Fruit fly (Drosophila melanogaster) whole organism, embryonic: Measurements from ENCODE around the gene Try29F.

ENCODE experiments used
- CG10147 ChIP-seq: fragments of 200-800 bp; sonication (Bioruptor generic); optimal IDR thresholded peaks from 2 replicates; lab custom pipeline; 2019; ENCODE audit warnings: missing biosample characterization, mild to moderate bottlenecking, missing genetic modification characterization, moderate library complexity
- CG11695 ChIP-seq: fragments of 200-800 bp; sonication (Bioruptor generic); IDR thresholded peaks from 3 replicates; pipeline ENCODE4 v1.3.6; 2022; ENCODE audit warnings: missing biosample characterization, missing genetic modification characterization
- CG14050 ChIP-seq: fragments of 200-800 bp; sonication (Bioruptor generic); IDR thresholded peaks from 3 replicates; pipeline ENCODE4 v1.3.6; 2022; ENCODE audit warnings: missing biosample characterization, missing genetic modification characterization
- CG14441 ChIP-seq: fragments of 200-800 bp; sonication (Bioruptor generic); IDR thresholded peaks from 2 replicates; pipeline ENCODE4 v1.3.6; 2022; ENCODE audit warnings: missing biosample characterization, missing genetic modification characterization
- CG14710 ChIP-seq: fragments of 200-800 bp; sonication (Bioruptor generic); optimal IDR thresholded peaks from 3 replicates; lab custom pipeline; 2019; ENCODE audit warnings: missing biosample characterization, mild to moderate bottlenecking, missing genetic modification characterization, moderate library complexity
- CG15696 ChIP-seq: fragments of 200-800 bp; sonication (Bioruptor generic); optimal IDR thresholded peaks from 2 replicates; lab custom pipeline; 2019; ENCODE audit warnings: missing biosample characterization, mild to moderate bottlenecking, missing genetic modification characterization, moderate library complexity
- CG16815 ChIP-seq: fragments of 200-800 bp; sonication (Bioruptor generic); optimal IDR thresholded peaks from 3 replicates; lab custom pipeline; 2017; ENCODE audit warnings: missing biosample characterization, mild to moderate bottlenecking, missing genetic modification characterization
- CG17568 ChIP-seq: fragments of 200-800 bp; sonication (Bioruptor generic); optimal IDR thresholded peaks from 2 replicates; lab custom pipeline; 2018; ENCODE audit warnings: missing biosample characterization, mild to moderate bottlenecking, missing genetic modification characterization, moderate library complexity
- CG18619 ChIP-seq: fragments of 200-800 bp; sonication (Bioruptor generic); optimal IDR thresholded peaks from 3 replicates; lab custom pipeline; 2017; ENCODE audit warnings: missing biosample characterization, mild to moderate bottlenecking, missing genetic modification characterization
- CG3407 ChIP-seq: fragments of 200-800 bp; sonication (Bioruptor generic); optimal IDR thresholded peaks from 2 replicates; lab custom pipeline; 2018; ENCODE audit warnings: missing biosample characterization, mild to moderate bottlenecking, missing genetic modification characterization
- CG3726 ChIP-seq: fragments of 200-800 bp; sonication (Bioruptor generic); IDR thresholded peaks from 3 replicates; pipeline ENCODE4, ENCODE4 v1.3.6; 2022; ENCODE audit warnings: missing biosample characterization, missing genetic modification characterization
- CG4424 ChIP-seq: fragments of 200-800 bp; sonication (Bioruptor generic); optimal IDR thresholded peaks from 3 replicates; lab custom pipeline; 2016; ENCODE audit warnings: missing biosample characterization, missing genetic modification characterization
- CG4730 ChIP-seq: fragments of 200-800 bp; sonication (Bioruptor generic); IDR thresholded peaks from 2 replicates; pipeline ENCODE4 v1.3.6; 2022; ENCODE audit warnings: missing biosample characterization, missing genetic modification characterization
- CG5245 ChIP-seq: fragments of 200-800 bp; sonication (Bioruptor generic); optimal IDR thresholded peaks from 3 replicates; lab custom pipeline; 2016; ENCODE audit warnings: missing biosample characterization, missing genetic modification characterization
- CG7987 ChIP-seq: fragments of 200-800 bp; sonication (Bioruptor generic); optimal IDR thresholded peaks from 2 replicates; lab custom pipeline; 2018; ENCODE audit warnings: missing biosample characterization, mild to moderate bottlenecking, missing genetic modification characterization, moderate library complexity
- CG8944 ChIP-seq: fragments of 200-800 bp; sonication (Bioruptor generic); optimal IDR thresholded peaks from 3 replicates; lab custom pipeline; 2016; ENCODE audit warnings: missing biosample characterization, missing genetic modification characterization
- CG9437 ChIP-seq: fragments of 200-800 bp; sonication (Bioruptor generic); optimal IDR thresholded peaks from 2 replicates; lab custom pipeline; 2018; ENCODE audit warnings: missing biosample characterization, mild to moderate bottlenecking, missing genetic modification characterization
- CrebB ChIP-seq: fragments of 200-800 bp; sonication (Bioruptor generic); optimal IDR thresholded peaks from 3 replicates; lab custom pipeline; 2018; ENCODE audit warnings: missing biosample characterization, mild to moderate bottlenecking, missing genetic modification characterization
- Doc2 ChIP-seq: fragments of 200-800 bp; sonication (Bioruptor generic); IDR thresholded peaks from 2 replicates; pipeline ENCODE4 v1.3.6; 2022; ENCODE audit warnings: missing biosample characterization, missing genetic modification characterization
- H2.0 ChIP-seq: fragments of 200-800 bp; sonication (Bioruptor generic); IDR thresholded peaks from 2 replicates; pipeline ENCODE4 v1.3.6; 2022; ENCODE audit warnings: missing biosample characterization, missing genetic modification characterization
- Jarid2 ChIP-seq: fragments of 200-800 bp; sonication (Bioruptor generic); optimal IDR thresholded peaks from 3 replicates; lab custom pipeline; 2017; ENCODE audit warnings: mild to moderate bottlenecking, missing biosample characterization, missing genetic modification reagents, missing genetic modification characterization
- MESR4 ChIP-seq: fragments of 200-800 bp; sonication (Bioruptor generic); optimal IDR thresholded peaks from 2 replicates; lab custom pipeline; 2018; ENCODE audit warnings: missing biosample characterization, mild to moderate bottlenecking, missing genetic modification characterization, moderate library complexity
- Med ChIP-seq: fragments of 200-800 bp; sonication (Bioruptor generic); peaks from one replicate; lab custom pipeline; 2016; ENCODE audit warnings: missing biosample characterization, missing genetic modification characterization, mild to moderate bottlenecking, inconsistent platforms, moderate library complexity
- NfI ChIP-seq: fragments of 200-800 bp; sonication (Bioruptor generic); optimal IDR thresholded peaks from 3 replicates; lab custom pipeline; 2018; ENCODE audit warnings: missing biosample characterization, mild to moderate bottlenecking, missing genetic modification characterization, moderate library complexity
- Ravus ChIP-seq: fragments of 200-800 bp; sonication (Bioruptor generic); IDR thresholded peaks from 2 replicates; pipeline ENCODE4 v1.3.6; 2022; ENCODE audit warnings: missing biosample characterization, missing genetic modification characterization
- Rfx ChIP-seq: fragments of 200-800 bp; sonication (Bioruptor generic); IDR thresholded peaks from 2 replicates; pipeline ENCODE4 v1.3.6; 2022; ENCODE audit warnings: missing biosample characterization, missing genetic modification characterization
- Rx ChIP-seq: fragments of 200-800 bp; sonication (Bioruptor generic); IDR thresholded peaks from 2 replicates; pipeline ENCODE4 v1.3.6; 2022; ENCODE audit warnings: missing biosample characterization, missing genetic modification characterization
- Side ChIP-seq: fragments of 200-800 bp; sonication (Bioruptor generic); optimal IDR thresholded peaks from 2 replicates; lab custom pipeline; 2016; ENCODE audit warnings: missing biosample characterization, missing genetic modification characterization
- Sox102F ChIP-seq: fragments of 200-800 bp; sonication (Bioruptor generic); optimal IDR thresholded peaks from 2 replicates; lab custom pipeline; 2018; ENCODE audit warnings: missing biosample characterization, mild to moderate bottlenecking, missing genetic modification characterization, moderate library complexity
- Stat92E ChIP-seq, 3 experiments: fragments of >200 bp in 2 of 3; fragments of 200-800 bp in 1 of 3; sonication (Bioruptor generic) in 1 of 3; optimal IDR thresholded peaks; 2 replicates each; lab custom pipeline; 2017 to 2019; ENCODE audit warnings: missing biosample characterization in 3 of 3, missing genetic modification characterization in 3 of 3, mild to moderate bottlenecking in 1 of 3, moderate library complexity in 1 of 3
- Tbp ChIP-seq: fragments of >200 bp; optimal IDR thresholded peaks from 2 replicates; lab custom pipeline; 2018; ENCODE audit warnings: missing biosample characterization, missing genetic modification characterization
- chif ChIP-seq, 2 experiments: fragments of 200-800 bp; sonication (Bioruptor generic); optimal IDR thresholded peaks; 3 replicates each; lab custom pipeline; 2016; ENCODE audit warnings: missing biosample characterization in 2 of 2, missing genetic modification characterization in 2 of 2
- dm ChIP-seq: fragments of 200-800 bp; sonication (Bioruptor generic); optimal IDR thresholded peaks from 3 replicates; lab custom pipeline; 2016; ENCODE audit warnings: missing biosample characterization, missing genetic modification characterization
- eve ChIP-seq, 2 experiments: fragments of >200 bp; optimal IDR thresholded peaks; 2 replicates each; lab custom pipeline; 2017; ENCODE audit warnings: missing biosample characterization in 2 of 2, missing genetic modification characterization in 2 of 2
- ewg ChIP-seq: fragments of 200-800 bp; sonication (Bioruptor generic); optimal IDR thresholded peaks from 3 replicates; lab custom pipeline; 2017; ENCODE audit warnings: mild to moderate bottlenecking, missing biosample characterization, missing genetic modification reagents, missing genetic modification characterization
- ftz-f1 ChIP-seq: fragments of 200-800 bp; sonication (Bioruptor generic); optimal IDR thresholded peaks from 2 replicates; lab custom pipeline; 2016; ENCODE audit warnings: missing biosample characterization, missing genetic modification characterization
- gem ChIP-seq: fragments of 200-800 bp; sonication (Bioruptor generic); optimal IDR thresholded peaks from 2 replicates; lab custom pipeline; 2019; ENCODE audit warnings: missing biosample characterization, mild to moderate bottlenecking, missing genetic modification characterization, moderate library complexity
- kah ChIP-seq: fragments of 200-800 bp; sonication (Bioruptor generic); optimal IDR thresholded peaks from 2 replicates; lab custom pipeline; 2018; ENCODE audit warnings: missing biosample characterization, mild to moderate bottlenecking, missing genetic modification characterization
- lab ChIP-seq: fragments of 200-800 bp; sonication (Bioruptor generic); optimal IDR thresholded peaks from 3 replicates; lab custom pipeline; 2017; ENCODE audit warnings: missing biosample characterization, missing genetic modification characterization, mild to moderate bottlenecking, moderate library complexity, missing genetic modification reagents
- lbe ChIP-seq: fragments of 200-800 bp; sonication (Bioruptor generic); optimal IDR thresholded peaks from 2 replicates; lab custom pipeline; 2016; ENCODE audit warnings: missing biosample characterization, mild to moderate bottlenecking, missing genetic modification characterization
- lola ChIP-seq, 3 experiments: fragments of >200 bp in 2 of 3; fragments of 200-800 bp in 1 of 3; sonication (Bioruptor generic) in 1 of 3; optimal IDR thresholded peaks; 2 replicates each; lab custom pipeline; 2017 to 2019; ENCODE audit warnings: missing biosample characterization in 3 of 3, missing genetic modification characterization in 3 of 3, mild to moderate bottlenecking in 1 of 3, moderate library complexity in 1 of 3
- mam ChIP-seq: fragments of 200-800 bp; sonication (Bioruptor generic); optimal IDR thresholded peaks from 3 replicates; lab custom pipeline; 2016; ENCODE audit warnings: missing biosample characterization, missing genetic modification characterization
- slbo ChIP-seq: fragments of 200-800 bp; sonication (Bioruptor generic); IDR thresholded peaks from 2 replicates; pipeline ENCODE4 v1.3.6; 2022; ENCODE audit warnings: missing biosample characterization, missing genetic modification characterization
- slp2 ChIP-seq: fragments of 200-800 bp; sonication (Bioruptor generic); optimal IDR thresholded peaks from 2 replicates; lab custom pipeline; 2016; ENCODE audit warnings: missing biosample characterization, missing genetic modification characterization
- so ChIP-seq: fragments of 200-800 bp; sonication (Bioruptor generic); IDR thresholded peaks from 3 replicates; pipeline ENCODE4 v1.3.6; 2022; ENCODE audit warnings: missing biosample characterization, missing genetic modification characterization
- stwl ChIP-seq: fragments of 200-800 bp; sonication (Bioruptor generic); optimal IDR thresholded peaks from 3 replicates; lab custom pipeline; 2018; ENCODE audit warnings: missing biosample characterization, mild to moderate bottlenecking, missing genetic modification characterization, moderate library complexity
- toy ChIP-seq: fragments of 200-800 bp; sonication (Bioruptor generic); IDR thresholded peaks from 2 replicates; pipeline ENCODE4 v1.3.6; 2022; ENCODE audit warnings: missing biosample characterization, missing genetic modification characterization
- trh ChIP-seq: fragments of 200-800 bp; sonication (Bioruptor generic); optimal IDR thresholded peaks from 2 replicates; lab custom pipeline; 2016; ENCODE audit warnings: missing biosample characterization, missing genetic modification characterization
- tx ChIP-seq: fragments of 200-800 bp; sonication (Bioruptor generic); optimal IDR thresholded peaks from 2 replicates; lab custom pipeline; 2016; ENCODE audit warnings: missing biosample characterization, missing genetic modification characterization

Try29F gene

dm6 chr2L:8951184-8951934, 47.0 kb upstream of the Try29F start, which contains the start of gene C1GalTA (continued):
- TF ChIP-seq CG8944 (GFP tag; lab: Kevin White, UChicago) (no peak), Rx (peak; percentile 78), CG9437 (GFP tag; lab: Kevin White, UChicago) (peak; percentile 97), lbe (GFP tag; lab: Kevin White, UChicago) (peak; percentile 90), NfI (GFP tag; lab: Kevin White, UChicago) (peak; percentile 92), CG3407 (GFP tag; lab: Kevin White, UChicago) (peak; percentile 96), CG3726 (peak; percentile 84), CG10147 (peak; percentile 99), Stat92E (GFP tag; optimal IDR thresholded peaks at IDR 0.05; lab: Kevin White, UChicago) (peak in 1 of 3 experiments; percentile 99), CG4424 (GFP tag; lab: Kevin White, UChicago) (peak; percentile 96), dm (GFP tag; lab: Kevin White, UChicago) (peak; percentile 55), CG14050 (GFP tag; lab: Robert Waterston, UW) (peak; percentile 79), CG14710 (peak; percentile 99), so (GFP tag; lab: Robert Waterston, UW) (peak; percentile 91), mam (GFP tag; lab: Kevin White, UChicago) (peak; percentile 56), stwl (tag; lab: Kevin White, UChicago) (peak; percentile 67), tx (GFP tag; lab: Kevin White, UChicago) (peak; percentile 6), Med (GFP tag; lab: Kevin White, UChicago) (peak; percentile 89), CG4730 (GFP tag; lab: Robert Waterston, UW) (peak; percentile 93), Tbp (GFP tag; lab: Kevin White, UChicago) (no peak), CG15696 (tag; lab: Kevin White, UChicago) (peak; percentile 95), toy (GFP tag; lab: Robert Waterston, UW) (peak; percentile 90), CG5245 (GFP tag; lab: Kevin White, UChicago) (peak; percentile 84), Sox102F (GFP tag; lab: Kevin White, UChicago) (peak; percentile 98), slp2 (GFP tag; lab: Kevin White, UChicago) (peak; percentile 37), CG17568 (GFP tag; lab: Kevin White, UChicago) (peak; percentile 91), MESR4 (GFP tag; lab: Kevin White, UChicago) (peak; percentile 11), Jarid2 (GFP tag; lab: Kevin White, UChicago) (peak; percentile 89), CG16815 (GFP tag; lab: Kevin White, UChicago) (peak; percentile 94), H2.0 (peak; percentile 91), CG18619 (GFP tag; lab: Kevin White, UChicago) (peak; percentile 96), ftz-f1 (GFP tag; lab: Kevin White, UChicago) (no peak), chif (GFP tag; optimal IDR thresholded peaks at IDR 0.05; lab: Kevin White, UChicago) (peak; percentile 39 to 62), Doc2 (GFP tag; lab: Robert Waterston, UW) (no peak), lola (GFP tag; optimal IDR thresholded peaks at IDR 0.05; lab: Kevin White, UChicago) (peak in 1 of 3 experiments; percentile 98), CG7987 (GFP tag; lab: Kevin White, UChicago) (peak; percentile 83), CrebB (tag; lab: Kevin White, UChicago) (peak; percentile 98), ewg (peak; percentile 92), Side (GFP tag; lab: Kevin White, UChicago) (peak; percentile 48), Rfx (peak; percentile 94), slbo (GFP tag; lab: Robert Waterston, UW) (peak; percentile 95), trh (GFP tag; lab: Kevin White, UChicago) (peak; percentile 91), lab (GFP tag; lab: Kevin White, UChicago) (peak; percentile 98), Ravus (GFP tag; lab: Robert Waterston, UW) (peak; percentile 86), gem (tag; lab: Kevin White, UChicago) (peak; percentile 100), CG14441 (GFP tag; lab: Robert Waterston, UW) (peak; percentile 88), kah (GFP tag; lab: Kevin White, UChicago) (peak; percentile 95), CG11695 (peak; percentile 99), eve (GFP tag; optimal IDR thresholded peaks at IDR 0.05; lab: Kevin White, UChicago) (peak in 1 of 2 experiments; percentile 78)
